Worm (Caenorhabditis elegans): Measurements from ENCODE around the gene ZK757.1.

The ZK757.1 gene

DNA sequence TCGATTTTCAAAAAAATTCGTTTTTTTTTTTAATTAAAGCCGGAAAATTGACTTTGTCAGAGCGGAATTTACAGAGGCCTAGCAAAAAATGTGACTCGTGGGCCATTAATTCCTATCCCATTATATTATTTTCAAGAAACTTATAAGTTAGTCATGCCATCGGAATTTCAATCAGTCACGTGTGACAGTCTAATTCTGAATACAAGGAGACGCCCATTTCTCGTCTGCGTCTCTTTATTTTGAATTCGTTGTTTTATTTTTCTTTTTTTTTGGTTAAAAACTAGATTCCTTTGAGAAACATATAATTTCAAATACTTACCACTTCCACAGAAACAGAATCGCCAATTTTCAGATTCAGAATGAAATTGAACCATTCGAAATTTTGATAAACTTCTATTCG, 37.8 kb upstream of the ZK757.1 start:
- TF ChIP-seq sma-3 (GFP tag; optimal IDR thresholded peaks at IDR 0.05) (peak; percentile 3), nhr-10 (tag; optimal IDR thresholded peaks at IDR 0.05) (no peak)

DNA sequence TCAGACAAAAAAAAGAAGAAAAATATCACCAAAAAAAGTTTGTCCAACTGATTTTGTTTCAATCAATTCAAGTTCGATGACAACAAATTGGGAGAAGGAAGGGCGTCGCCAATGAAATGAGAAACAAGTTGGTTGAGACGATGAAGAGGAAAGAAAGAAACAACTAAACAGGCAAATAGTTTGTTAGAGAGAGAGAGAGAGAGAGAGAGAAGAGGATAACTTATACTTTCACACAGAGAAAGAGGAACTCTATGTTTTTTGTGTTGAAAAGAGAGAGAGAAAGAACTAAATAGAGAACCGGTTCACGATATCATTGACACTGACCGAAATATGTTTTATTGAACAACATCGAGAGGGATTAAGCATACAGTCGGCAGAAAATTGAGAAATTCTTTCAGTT, 36.6 kb upstream of the ZK757.1 start:
- TF ChIP-seq sma-9 (GFP tag; optimal IDR thresholded peaks at IDR 0.05) = peak; percentile 8
- TF ChIP-seq sma-9 (tag; optimal IDR thresholded peaks at IDR 0.05) = no peak
- TF ChIP-seq sma-3 (GFP tag; optimal IDR thresholded peaks at IDR 0.05) = peak; percentile 31
- TF ChIP-seq unc-62 (GFP tag; optimal IDR thresholded peaks at IDR 0.05) = no peak
- TF ChIP-seq egl-27 (tag; optimal IDR thresholded peaks at IDR 0.05) = no peak
- no peak for TF ChIP-seq ztf-11 (tag; optimal IDR thresholded peaks at IDR 0.05)
- TF ChIP-seq blmp-1 (tag; optimal IDR thresholded peaks at IDR 0.05; ENCODE audit: insufficient read depth) = peak; percentile 48
- TF ChIP-seq nhr-12 (tag; optimal IDR thresholded peaks at IDR 0.05) = no peak
- no peak for TF ChIP-seq nhr-129 (tag; optimal IDR thresholded peaks at IDR 0.05)
- TF ChIP-seq nhr-25 (tag; optimal IDR thresholded peaks at IDR 0.05) = peak; percentile 31
- TF ChIP-seq lin-11 (tag; optimal IDR thresholded peaks at IDR 0.05) = no peak
- no peak for TF ChIP-seq zag-1 (tag; optimal IDR thresholded peaks at IDR 0.05)
- no peak for TF ChIP-seq crh-2 (tag; optimal IDR thresholded peaks at IDR 0.05)
- no peak for TF ChIP-seq C34F6.9 (tag; optimal IDR thresholded peaks at IDR 0.05)
- no peak for TF ChIP-seq ztf-4 (tag; optimal IDR thresholded peaks at IDR 0.05)
- TF ChIP-seq Y55F3AM.14 (GFP tag; optimal IDR thresholded peaks at IDR 0.05) = no peak

DNA sequence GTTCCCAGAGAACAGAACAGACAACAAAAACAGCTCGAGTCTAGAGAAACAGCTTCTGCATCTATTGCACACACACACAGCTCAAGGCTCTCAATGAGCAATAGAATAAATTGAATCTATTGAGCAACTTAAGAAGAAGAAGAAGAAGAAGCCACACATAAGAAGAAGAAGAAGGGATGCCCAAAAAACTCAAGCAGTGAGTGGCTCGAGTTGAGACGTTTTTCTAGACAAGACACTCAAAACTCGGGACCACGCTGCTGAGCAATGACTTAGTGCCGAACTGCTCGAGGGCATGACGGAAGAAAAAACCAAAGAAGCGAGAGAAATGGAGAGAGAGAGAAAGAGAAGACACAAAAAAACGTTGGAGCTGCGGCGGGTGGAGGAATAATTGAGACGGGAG, 34.4 kb upstream of the ZK757.1 start:
- TF ChIP-seq nhr-77 (tag; optimal IDR thresholded peaks at IDR 0.05) (no peak), C34F6.9 (tag; optimal IDR thresholded peaks at IDR 0.05) (peak; percentile 66), F13H6.1 (tag; optimal IDR thresholded peaks at IDR 0.05) (no peak), ztf-4 (tag; optimal IDR thresholded peaks at IDR 0.05) (no peak), nhr-10 (tag; optimal IDR thresholded peaks at IDR 0.05) (no peak), mab-5 (tag; optimal IDR thresholded peaks at IDR 0.05) (no peak), fos-1 (tag; optimal IDR thresholded peaks at IDR 0.05) (peak; percentile 16), zag-1 (tag; optimal IDR thresholded peaks at IDR 0.05) (no peak), unc-55 (GFP tag; optimal IDR thresholded peaks at IDR 0.05) (peak; percentile 3), unc-39 (tag; optimal IDR thresholded peaks at IDR 0.05) (no peak), nhr-129 (tag; optimal IDR thresholded peaks at IDR 0.05) (peak; percentile 78), ama-1 (optimal IDR thresholded peaks at IDR 0.05) (peak; percentile 16), nhr-6 (tag; optimal IDR thresholded peaks at IDR 0.05) (no peak), gmeb-1 (tag; optimal IDR thresholded peaks at IDR 0.05) (no peak), egl-27 (tag; optimal IDR thresholded peaks at IDR 0.05) (no peak), nhr-12 (tag; optimal IDR thresholded peaks at IDR 0.05) (no peak), ceh-82 (tag; optimal IDR thresholded peaks at IDR 0.05) (no peak), R02D3.7 (tag; optimal IDR thresholded peaks at IDR 0.05) (no peak), lin-39 (tag; optimal IDR thresholded peaks at IDR 0.05) (no peak), nhr-23 (tag; optimal IDR thresholded peaks at IDR 0.05) (no peak), sma-9 (GFP tag; optimal IDR thresholded peaks at IDR 0.05) (peak; percentile 8), sma-9 (tag; optimal IDR thresholded peaks at IDR 0.05) (no peak), nhr-11 (tag; optimal IDR thresholded peaks at IDR 0.05) (no peak)

DNA sequence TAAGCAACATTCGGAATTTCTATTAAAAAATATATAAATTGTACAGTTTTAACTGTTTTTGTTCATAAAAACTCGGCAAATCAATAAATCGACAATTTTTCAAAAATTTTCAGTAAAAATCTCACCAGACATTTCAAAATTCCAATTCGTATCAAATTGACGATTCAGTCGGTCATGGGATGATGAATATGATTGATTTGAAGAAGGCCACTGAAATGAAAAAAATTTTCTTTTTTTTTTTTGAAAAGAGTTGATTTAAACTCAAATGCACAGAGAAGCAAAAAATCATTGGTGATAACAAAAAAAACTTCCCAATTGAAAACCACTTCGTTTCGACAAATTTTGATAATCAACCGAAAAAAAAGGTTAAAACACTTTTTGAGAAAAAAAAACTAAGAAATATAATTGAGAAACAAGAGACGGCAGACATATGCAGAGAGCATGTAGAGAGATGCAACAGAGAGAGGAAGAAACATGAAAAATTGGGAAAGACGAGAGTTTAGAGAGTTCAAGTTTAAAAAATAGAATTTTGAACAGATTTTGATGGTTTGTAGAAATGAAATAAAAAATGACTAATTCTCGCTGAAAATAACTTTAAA, 32.9 kb upstream of the ZK757.1 start:
- TF ChIP-seq unc-39 (tag; optimal IDR thresholded peaks at IDR 0.05) (no peak), ztf-4 (tag; optimal IDR thresholded peaks at IDR 0.05) (no peak), gmeb-1 (tag; optimal IDR thresholded peaks at IDR 0.05) (peak; percentile 26), unc-55 (GFP tag; optimal IDR thresholded peaks at IDR 0.05) (peak; percentile 42), peb-1 (tag; optimal IDR thresholded peaks at IDR 0.05) (no peak), sma-3 (GFP tag; optimal IDR thresholded peaks at IDR 0.05) (no peak), mdl-1 (tag; optimal IDR thresholded peaks at IDR 0.05) (no peak), nhr-25 (tag; optimal IDR thresholded peaks at IDR 0.05) (no peak), unc-62 (GFP tag; optimal IDR thresholded peaks at IDR 0.05) (no peak), C34F6.9 (tag; optimal IDR thresholded peaks at IDR 0.05) (peak; percentile 49), mab-5 (tag; optimal IDR thresholded peaks at IDR 0.05) (no peak), alr-1 (tag; optimal IDR thresholded peaks at IDR 0.05) (no peak), sma-9 (GFP tag; optimal IDR thresholded peaks at IDR 0.05) (no peak), sma-9 (tag; optimal IDR thresholded peaks at IDR 0.05) (no peak), fos-1 (tag; optimal IDR thresholded peaks at IDR 0.05) (peak; percentile 59), crh-2 (tag; optimal IDR thresholded peaks at IDR 0.05) (peak; percentile 21), zag-1 (tag; optimal IDR thresholded peaks at IDR 0.05) (no peak), nhr-237 (tag; optimal IDR thresholded peaks at IDR 0.05) (no peak), lin-39 (tag; optimal IDR thresholded peaks at IDR 0.05) (no peak), elt-3 (tag; optimal IDR thresholded peaks at IDR 0.05) (no peak), ceh-82 (tag; optimal IDR thresholded peaks at IDR 0.05) (no peak), ZK546.5 (tag; optimal IDR thresholded peaks at IDR 0.05) (no peak), nhr-129 (tag; optimal IDR thresholded peaks at IDR 0.05) (no peak), lin-11 (tag; optimal IDR thresholded peaks at IDR 0.05) (no peak), R02D3.7 (tag; optimal IDR thresholded peaks at IDR 0.05) (no peak), nhr-21 (tag; optimal IDR thresholded peaks at IDR 0.05) (no peak)

Measured in whole organism, L2 larva.